Fruit fly (Drosophila melanogaster) whole organism, embryonic: ENCODE data around the gene Edg78E.

ENCODE experiments used
- Adf1 ChIP-seq: fragments of 200-800 bp; sonication (Bioruptor generic); IDR thresholded peaks from 2 replicates; pipeline ENCODE4 v1.3.6; 2022; ENCODE audit warnings: missing biosample characterization, missing genetic modification characterization
- B-H1 ChIP-seq: fragments of 200-800 bp; sonication (Bioruptor generic); IDR thresholded peaks from 3 replicates; pipeline ENCODE4 v1.3.6; 2022; ENCODE audit warnings: missing biosample characterization, missing genetic modification characterization
- BEAF-32 ChIP-seq: fragments of 200-800 bp; sonication (Bioruptor generic); optimal IDR thresholded peaks from 3 replicates; lab custom pipeline; 2017; ENCODE audit warnings: missing biosample characterization, missing genetic modification characterization, mild to moderate bottlenecking, moderate library complexity, missing genetic modification reagents
- Blimp-1 ChIP-seq: fragments of 200-800 bp; sonication (Bioruptor generic); optimal IDR thresholded peaks from 3 replicates; lab custom pipeline; 2018; ENCODE audit warnings: missing biosample characterization, missing genetic modification characterization, mild to moderate bottlenecking, moderate library complexity, missing genetic modification reagents
- Bteb2 ChIP-seq: fragments of 200-800 bp; sonication (Bioruptor generic); optimal IDR thresholded peaks from 2 replicates; lab custom pipeline; 2016; ENCODE audit warnings: missing biosample characterization, missing genetic modification characterization
- CG10979 ChIP-seq: fragments of 200-800 bp; sonication (Bioruptor generic); optimal IDR thresholded peaks from 2 replicates; lab custom pipeline; 2018; ENCODE audit warnings: missing biosample characterization, mild to moderate bottlenecking, missing genetic modification characterization, moderate library complexity
- CG12104 ChIP-seq: fragments of 200-800 bp; sonication (Bioruptor generic); optimal IDR thresholded peaks from 3 replicates; lab custom pipeline; 2016; ENCODE audit warnings: missing biosample characterization, missing genetic modification characterization
- CG13296 ChIP-seq: fragments of 200-800 bp; sonication (Bioruptor generic); optimal IDR thresholded peaks from 3 replicates; lab custom pipeline; 2018; ENCODE audit warnings: missing biosample characterization, mild to moderate bottlenecking, missing genetic modification characterization
- CG13624 ChIP-seq: fragments of 200-800 bp; sonication (Bioruptor generic); optimal IDR thresholded peaks from 2 replicates; lab custom pipeline; 2016; ENCODE audit warnings: missing biosample characterization, missing genetic modification characterization
- CG17568 ChIP-seq: fragments of 200-800 bp; sonication (Bioruptor generic); optimal IDR thresholded peaks from 2 replicates; lab custom pipeline; 2018; ENCODE audit warnings: missing biosample characterization, mild to moderate bottlenecking, missing genetic modification characterization, moderate library complexity
- CG17612 ChIP-seq: fragments of 200-800 bp; sonication (Bioruptor generic); IDR thresholded peaks from 2 replicates; pipeline ENCODE4 v1.3.6; 2022; ENCODE audit warnings: missing biosample characterization, missing genetic modification characterization
- CG31224 ChIP-seq: fragments of 200-800 bp; sonication (Bioruptor generic); IDR thresholded peaks from 2 replicates; pipeline ENCODE4 v1.3.6; 2022; ENCODE audit warnings: missing biosample characterization, missing genetic modification characterization
- CG4730 ChIP-seq: fragments of 200-800 bp; sonication (Bioruptor generic); IDR thresholded peaks from 2 replicates; pipeline ENCODE4 v1.3.6; 2022; ENCODE audit warnings: missing biosample characterization, missing genetic modification characterization
- CG6254 ChIP-seq: fragments of 200-800 bp; sonication (Bioruptor generic); optimal IDR thresholded peaks from 3 replicates; lab custom pipeline; 2017; ENCODE audit warnings: mild to moderate bottlenecking, missing biosample characterization, missing genetic modification reagents, missing genetic modification characterization
- CG7839 ChIP-seq: fragments of 200-800 bp; sonication (Bioruptor generic); optimal IDR thresholded peaks from 3 replicates; lab custom pipeline; 2018; ENCODE audit warnings: missing biosample characterization, mild to moderate bottlenecking, missing genetic modification characterization, moderate library complexity
- CG8290 ChIP-seq, 3 experiments: fragments of 200-800 bp; sonication (Bioruptor generic); optimal IDR thresholded peaks; 2 replicates each; lab custom pipeline; 2016 to 2019; ENCODE audit warnings: missing biosample characterization in 3 of 3, missing genetic modification characterization in 3 of 3, mild to moderate bottlenecking in 2 of 3, moderate library complexity in 1 of 3
- CG8765 ChIP-seq: fragments of 200-800 bp; sonication (Bioruptor generic); IDR thresholded peaks from 2 replicates; pipeline ENCODE4 v1.3.6; 2022; ENCODE audit warnings: missing biosample characterization, missing genetic modification characterization
- CG9437 ChIP-seq: fragments of 200-800 bp; sonication (Bioruptor generic); optimal IDR thresholded peaks from 2 replicates; lab custom pipeline; 2018; ENCODE audit warnings: missing biosample characterization, mild to moderate bottlenecking, missing genetic modification characterization
- D19A ChIP-seq: fragments of 200-800 bp; optimal IDR thresholded peaks from 3 replicates; lab custom pipeline; 2019; ENCODE audit warnings: missing biosample characterization, mild to moderate bottlenecking, missing genetic modification characterization, moderate library complexity
- D19B ChIP-seq: fragments of 200-800 bp; sonication (Bioruptor generic); optimal IDR thresholded peaks from 2 replicates; lab custom pipeline; 2017; ENCODE audit warnings: missing biosample characterization, mild to moderate bottlenecking, missing genetic modification characterization
- HLH4C ChIP-seq: fragments of 200-800 bp; sonication (Bioruptor generic); IDR thresholded peaks from 3 replicates; pipeline ENCODE4 v1.3.6; 2022; ENCODE audit warnings: missing biosample characterization, missing genetic modification characterization; ENCODE audit not compliant: partially characterized antibody
- Mrtf ChIP-seq: fragments of 200-800 bp; sonication (Bioruptor generic); IDR thresholded peaks from 3 replicates; pipeline ENCODE4 v1.3.6; 2022; ENCODE audit warnings: missing biosample characterization, missing genetic modification characterization
- Myb ChIP-seq: fragments of 200-800 bp; sonication (Bioruptor generic); optimal IDR thresholded peaks from 2 replicates; lab custom pipeline; 2016; ENCODE audit warnings: missing biosample characterization, missing genetic modification characterization
- Stat92E ChIP-seq, 3 experiments: fragments of >200 bp in 2 of 3; fragments of 200-800 bp in 1 of 3; sonication (Bioruptor generic) in 1 of 3; optimal IDR thresholded peaks; 2 replicates each; lab custom pipeline; 2017 to 2019; ENCODE audit warnings: missing biosample characterization in 3 of 3, missing genetic modification characterization in 3 of 3, mild to moderate bottlenecking in 1 of 3, moderate library complexity in 1 of 3
- Taf1 ChIP-seq: fragments of 200-800 bp; sonication (Bioruptor generic); IDR thresholded peaks from 2 replicates; pipeline ENCODE4 v1.3.6; 2022; ENCODE audit warnings: missing biosample characterization, missing genetic modification characterization
- Tbp ChIP-seq: fragments of >200 bp; optimal IDR thresholded peaks from 2 replicates; lab custom pipeline; 2018; ENCODE audit warnings: missing biosample characterization, missing genetic modification characterization
- ase ChIP-seq: fragments of 200-800 bp; sonication (Bioruptor generic); IDR thresholded peaks from 3 replicates; pipeline ENCODE4 v1.3.6; 2022; ENCODE audit warnings: missing biosample characterization, missing genetic modification characterization
- bowl ChIP-seq: fragments of 200-800 bp; sonication (Bioruptor generic); IDR thresholded peaks from 2 replicates; pipeline ENCODE4 v1.3.6; 2022; ENCODE audit warnings: missing biosample characterization, missing genetic modification characterization
- caup ChIP-seq: fragments of 200-800 bp; sonication (Bioruptor generic); optimal IDR thresholded peaks from 3 replicates; lab custom pipeline; 2017; ENCODE audit warnings: missing biosample characterization, mild to moderate bottlenecking, missing genetic modification characterization, moderate library complexity; ENCODE audit not compliant: severe bottlenecking
- ci ChIP-seq: fragments of 200-800 bp; sonication (Bioruptor generic); IDR thresholded peaks from 3 replicates; pipeline ENCODE4 v1.3.6; 2022; ENCODE audit warnings: missing biosample characterization, missing genetic modification characterization
- crp ChIP-seq, 2 experiments: fragments of 200-800 bp; sonication (Bioruptor generic); optimal IDR thresholded peaks; 2 replicates in 1 of 2; 3 replicates in 1 of 2; lab custom pipeline; 2017; ENCODE audit warnings: missing biosample characterization in 2 of 2, missing genetic modification characterization in 2 of 2, mild to moderate bottlenecking in 1 of 2, moderate library complexity in 1 of 2
- dati ChIP-seq: fragments of 200-800 bp; sonication (Bioruptor generic); IDR thresholded peaks from 2 replicates; pipeline ENCODE4 v1.3.6; 2022; ENCODE audit warnings: missing biosample characterization, missing genetic modification characterization
- esg ChIP-seq: fragments of 200-800 bp; sonication (Bioruptor generic); conservative IDR thresholded peaks from 2 replicates; pipeline ENCODE4 v1.3.6; 2022; ENCODE audit warnings: missing biosample characterization, missing genetic modification characterization
- exex ChIP-seq: fragments of 200-800 bp; sonication (Bioruptor generic); optimal IDR thresholded peaks from 4 replicates; lab custom pipeline; 2018; ENCODE audit warnings: missing biosample characterization, mild to moderate bottlenecking, missing genetic modification characterization, moderate library complexity
- gem ChIP-seq: fragments of 200-800 bp; sonication (Bioruptor generic); optimal IDR thresholded peaks from 2 replicates; lab custom pipeline; 2019; ENCODE audit warnings: missing biosample characterization, mild to moderate bottlenecking, missing genetic modification characterization, moderate library complexity
- grn ChIP-seq: fragments of 200-800 bp; sonication (Bioruptor generic); optimal IDR thresholded peaks from 3 replicates; lab custom pipeline; 2017; ENCODE audit warnings: missing biosample characterization, missing genetic modification characterization
- hkb ChIP-seq, 2 experiments: fragments of 200-800 bp in 1 of 2; fragments of >200 bp in 1 of 2; sonication (Bioruptor generic) in 1 of 2; IDR thresholded peaks in 1 of 2; optimal IDR thresholded peaks in 1 of 2; 2 replicates each; pipeline versions ENCODE4 v1.3.6 to Lab custom; 2017 to 2022; ENCODE audit warnings: missing biosample characterization in 1 of 2, missing genetic modification characterization in 1 of 2
- jumu ChIP-seq: fragments of 200-800 bp; sonication (Bioruptor generic); optimal IDR thresholded peaks from 3 replicates; lab custom pipeline; 2016; ENCODE audit warnings: missing biosample characterization, missing genetic modification characterization
- lbe ChIP-seq: fragments of 200-800 bp; sonication (Bioruptor generic); optimal IDR thresholded peaks from 2 replicates; lab custom pipeline; 2016; ENCODE audit warnings: missing biosample characterization, mild to moderate bottlenecking, missing genetic modification characterization
- nerfin-1 ChIP-seq: fragments of 200-800 bp; sonication (Bioruptor generic); optimal IDR thresholded peaks from 3 replicates; lab custom pipeline; 2019; ENCODE audit warnings: missing biosample characterization, mild to moderate bottlenecking, missing genetic modification characterization, moderate library complexity
- nmo ChIP-seq: fragments of 200-800 bp; sonication (Bioruptor generic); optimal IDR thresholded peaks from 2 replicates; lab custom pipeline; 2018; ENCODE audit warnings: missing biosample characterization, mild to moderate bottlenecking, missing genetic modification characterization, moderate library complexity
- pan ChIP-seq, 4 experiments: fragments of >200 bp in 3 of 4; fragments of 200-800 bp in 1 of 4; sonication (Bioruptor generic) in 1 of 4; optimal IDR thresholded peaks in 3 of 4; IDR thresholded peaks in 1 of 4; 2 replicates each; pipeline versions ENCODE4 v1.3.6 to Lab custom; 2017 to 2022; ENCODE audit warnings: missing biosample characterization in 2 of 4, missing genetic modification characterization in 2 of 4, mixed read lengths in 1 of 4
- peb ChIP-seq: fragments of 200-800 bp; sonication (Bioruptor generic); IDR thresholded peaks from 2 replicates; pipeline ENCODE4 v1.3.6; 2022; ENCODE audit warnings: missing biosample characterization, missing genetic modification characterization
- stwl ChIP-seq: fragments of 200-800 bp; sonication (Bioruptor generic); optimal IDR thresholded peaks from 3 replicates; lab custom pipeline; 2018; ENCODE audit warnings: missing biosample characterization, mild to moderate bottlenecking, missing genetic modification characterization, moderate library complexity
- zen ChIP-seq: fragments of 200-800 bp; sonication (Bioruptor generic); optimal IDR thresholded peaks from 3 replicates; lab custom pipeline; 2018; ENCODE audit warnings: missing biosample characterization, mild to moderate bottlenecking, missing genetic modification characterization, moderate library complexity

Edg78E gene

dm6 chr3L:21276296-21277257, 21.0 kb downstream of the Edg78E start (continued):
- no peak for TF ChIP-seq hkb (optimal IDR thresholded peaks at IDR 0.05; lab: Kevin White, UChicago)
- 0 out of 2 replicates have a peak, but pooled peaks have one; percentile 39 for TF ChIP-seq hkb (GFP tag; IDR thresholded peaks at IDR 0.05; lab: Robert Waterston, UW)
- peak; percentile 61 for TF ChIP-seq Bteb2 (GFP tag; lab: Kevin White, UChicago)
- TF ChIP-seq Adf1 (GFP tag; lab: Robert Waterston, UW) = no peak
- TF ChIP-seq CG9437 (GFP tag; lab: Kevin White, UChicago) = peak; percentile 73
- peak; percentile 82 for TF ChIP-seq nmo
- no peak for TF ChIP-seq HLH4C (GFP tag; lab: Robert Waterston, UW)
- peak; percentile 75 for TF ChIP-seq CG12104 (GFP tag; lab: Kevin White, UChicago)
- TF ChIP-seq CG17568 (GFP tag; lab: Kevin White, UChicago) = no peak
- no peak for TF ChIP-seq Tbp (GFP tag; lab: Kevin White, UChicago)
- TF ChIP-seq esg (GFP tag; lab: Robert Waterston, UW) = peak; percentile 36
- no peak for TF ChIP-seq lbe (GFP tag; lab: Kevin White, UChicago)
- TF ChIP-seq D19B (GFP tag; lab: Kevin White, UChicago) = peak; percentile 18
- TF ChIP-seq CG10979 (tag; lab: Kevin White, UChicago) = peak; percentile 78
- TF ChIP-seq Stat92E (GFP tag; optimal IDR thresholded peaks at IDR 0.05; lab: Kevin White, UChicago) = peak in 1 of 3 experiments; percentile 33
- no peak; the same call in 1 of the 2 replicates for TF ChIP-seq Taf1
- TF ChIP-seq jumu = peak; percentile 42
- peak; percentile 81 for TF ChIP-seq CG7839 (tag; lab: Kevin White, UChicago)
- TF ChIP-seq stwl (tag; lab: Kevin White, UChicago) = no peak
- TF ChIP-seq crp (GFP tag; optimal IDR thresholded peaks at IDR 0.05; lab: Kevin White, UChicago) = peak in 1 of 2 experiments; percentile 36
- 0 out of 3 replicates have a peak, but pooled peaks have one; percentile 10 for TF ChIP-seq ase
- peak; percentile 16 for TF ChIP-seq BEAF-32
- 0 out of 3 replicates have a peak, but pooled peaks have one; percentile 30 for TF ChIP-seq Mrtf (GFP tag; lab: Robert Waterston, UW)
- TF ChIP-seq nerfin-1 (tag; lab: Kevin White, UChicago) = peak; percentile 41
- peak; percentile 43; the same call in 2 of the 3 replicates for TF ChIP-seq ci
- TF ChIP-seq grn (GFP tag; lab: Kevin White, UChicago) = peak; percentile 94
- peak; percentile 83 for TF ChIP-seq gem (tag; lab: Kevin White, UChicago)
- TF ChIP-seq CG8290 (GFP tag; optimal IDR thresholded peaks at IDR 0.05; lab: Kevin White, UChicago) = peak; percentile 18
- TF ChIP-seq CG8290 (tag; optimal IDR thresholded peaks at IDR 0.05; lab: Kevin White, UChicago) = peak in 1 of 2 experiments; percentile 12
- peak; percentile 19 for TF ChIP-seq zen (tag; lab: Kevin White, UChicago)
- peak; percentile 53 for TF ChIP-seq CG6254 (GFP tag; lab: Kevin White, UChicago)
- no peak for TF ChIP-seq peb (GFP tag; lab: Robert Waterston, UW)
- no peak for TF ChIP-seq pan (optimal IDR thresholded peaks at IDR 0.05; lab: Kevin White, UChicago)
- TF ChIP-seq pan (GFP tag; optimal IDR thresholded peaks at IDR 0.05 in 1 of 2, IDR thresholded peaks at IDR 0.05 in 1 of 2) = peak in 1 of 2 experiments; percentile 4
- TF ChIP-seq CG13296 (GFP tag; lab: Kevin White, UChicago) = peak; percentile 24
- TF ChIP-seq D19A (tag; lab: Kevin White, UChicago) = peak; percentile 53
- TF ChIP-seq CG17612 (GFP tag; lab: Robert Waterston, UW) = no peak
- TF ChIP-seq B-H1 (GFP tag; lab: Robert Waterston, UW) = no peak
- no peak for TF ChIP-seq dati
- no peak for TF ChIP-seq CG4730 (GFP tag; lab: Robert Waterston, UW)
- TF ChIP-seq CG31224 (GFP tag; lab: Robert Waterston, UW) = peak; percentile 30; the same call in 1 of the 2 replicates
- no peak for TF ChIP-seq caup
- peak; percentile 44 for TF ChIP-seq exex (tag; lab: Kevin White, UChicago)
- TF ChIP-seq CG13624 (GFP tag; lab: Kevin White, UChicago) = peak; percentile 50
- no peak for TF ChIP-seq bowl (GFP tag; lab: Robert Waterston, UW)
- peak; percentile 58 for TF ChIP-seq Blimp-1 (GFP tag; lab: Kevin White, UChicago)
- TF ChIP-seq Myb = peak; percentile 19
- no peak for TF ChIP-seq CG8765 (GFP tag; lab: Robert Waterston, UW)
